1 fruit fly cellular context compared by ENCODE assay signal in the genomic region with DNA sequence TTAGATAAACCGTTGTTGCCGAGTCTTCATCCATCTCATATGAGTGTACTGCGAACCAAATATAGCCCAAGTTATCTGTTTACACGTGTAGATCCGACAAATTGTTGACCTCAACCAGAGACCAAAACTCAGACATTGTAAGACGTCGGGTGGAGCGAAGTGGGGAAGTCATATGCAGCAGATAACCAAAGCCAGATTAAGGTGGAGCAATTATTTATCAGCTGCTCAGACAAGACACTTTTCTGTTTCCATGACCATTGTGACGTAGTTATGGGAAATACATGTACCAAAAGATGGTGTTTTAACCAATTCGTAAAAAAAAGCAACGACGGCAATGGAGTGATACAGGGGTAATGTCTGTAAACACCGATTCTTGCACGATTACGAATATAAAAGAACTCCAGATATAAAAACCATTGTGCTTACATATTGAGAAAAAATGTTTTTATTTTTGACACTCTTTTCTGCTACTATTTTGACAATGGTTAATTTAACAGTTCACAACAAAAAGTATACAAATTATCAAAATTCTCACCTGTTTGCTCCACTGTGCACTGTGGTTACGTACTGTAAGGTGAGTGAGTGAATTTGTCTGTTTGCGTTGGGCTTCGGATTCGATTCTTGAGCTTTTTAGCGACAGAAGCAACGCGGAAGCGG.
TF ChIP-seq lines count a peak whose summit lies in the region.

No protein-coding gene starts in this region.

TF ChIP-seq in whole organism, embryonic, 481 proteins besides CTCF, POLR2A, EP300 and RAD21 (continued from another document and continues in another):
- no peak for TF ChIP-seq ato (GFP tag; IDR thresholded peaks at IDR 0.05; lab: Robert Waterston, UW; ENCODE audit: partially characterized antibody)
- TF ChIP-seq CG17361 (GFP tag; IDR thresholded peaks at IDR 0.05; lab: Robert Waterston, UW) = peak; percentile 39; the same call in 1 of the 3 replicates
- TF ChIP-seq CG14014 (GFP tag; IDR thresholded peaks at IDR 0.05; lab: Robert Waterston, UW) = peak; percentile 43; the same call in 1 of the 2 replicates
- TF ChIP-seq Dref (GFP tag; IDR thresholded peaks at IDR 0.05; lab: Robert Waterston, UW) = no peak
- no peak for TF ChIP-seq hth (optimal IDR thresholded peaks at IDR 0.05; lab: Kevin White, UChicago)
- no peak for TF ChIP-seq CG2875 (GFP tag; optimal IDR thresholded peaks at IDR 0.05; lab: Kevin White, UChicago)
- TF ChIP-seq CG7786 (GFP tag; optimal IDR thresholded peaks at IDR 0.05; lab: Kevin White, UChicago) = peak; percentile 54
- TF ChIP-seq chm (GFP tag; IDR thresholded peaks at IDR 0.05; lab: Robert Waterston, UW) = no peak
- peak; percentile 13; the same call in 1 of the 2 replicates for TF ChIP-seq MBD-R2 (GFP tag; IDR thresholded peaks at IDR 0.05; lab: Robert Waterston, UW)
- peak; percentile 49 for TF ChIP-seq fd96Cb (tag; optimal IDR thresholded peaks at IDR 0.05; lab: Kevin White, UChicago)
- no peak for TF ChIP-seq Tbp (GFP tag; optimal IDR thresholded peaks at IDR 0.05; lab: Kevin White, UChicago)
- TF ChIP-seq CG16863 (GFP tag; optimal IDR thresholded peaks at IDR 0.05; lab: Kevin White, UChicago) = peak; percentile 61
- TF ChIP-seq shn (GFP tag; optimal IDR thresholded peaks at IDR 0.05; lab: Kevin White, UChicago) = peak; percentile 73
- TF ChIP-seq eyg (GFP tag; optimal IDR thresholded peaks at IDR 0.05; lab: Kevin White, UChicago) = peak; percentile 19
- TF ChIP-seq Fer1 (GFP tag; optimal IDR thresholded peaks at IDR 0.05; lab: Kevin White, UChicago) = peak; percentile 43
- TF ChIP-seq CG13123 (GFP tag; optimal IDR thresholded peaks at IDR 0.05; lab: Kevin White, UChicago) = peak; percentile 1
- peak; percentile 8 for TF ChIP-seq CG2712 (tag; optimal IDR thresholded peaks at IDR 0.05; lab: Kevin White, UChicago)
- peak; percentile 61 for TF ChIP-seq Ada2b (GFP tag; IDR thresholded peaks at IDR 0.05; lab: Robert Waterston, UW)
- TF ChIP-seq CG3838 (GFP tag; optimal IDR thresholded peaks at IDR 0.05; lab: Kevin White, UChicago) = no peak
- peak; percentile 75 for TF ChIP-seq CG2120 (GFP tag; optimal IDR thresholded peaks at IDR 0.05; lab: Kevin White, UChicago)
- no peak for TF ChIP-seq bigmax (GFP tag; optimal IDR thresholded peaks at IDR 0.05; lab: Kevin White, UChicago)
- TF ChIP-seq CG8290 (GFP tag; optimal IDR thresholded peaks at IDR 0.05; lab: Kevin White, UChicago) = no peak
- peak in 1 of 2 experiments; percentile 40 for TF ChIP-seq CG8290 (tag; optimal IDR thresholded peaks at IDR 0.05; lab: Kevin White, UChicago)
- no peak for TF ChIP-seq CG6683 (GFP tag; optimal IDR thresholded peaks at IDR 0.05; lab: Kevin White, UChicago)
- no peak for TF ChIP-seq kay (GFP tag; optimal IDR thresholded peaks at IDR 0.05; lab: Kevin White, UChicago)
- TF ChIP-seq CG43689 (GFP tag; IDR thresholded peaks at IDR 0.05; lab: Robert Waterston, UW) = no peak
- TF ChIP-seq cwo (GFP tag; optimal IDR thresholded peaks at IDR 0.05; lab: Kevin White, UChicago) = peak; percentile 17
- peak; percentile 59 for TF ChIP-seq Hsf (GFP tag; optimal IDR thresholded peaks at IDR 0.05; lab: Kevin White, UChicago)
- TF ChIP-seq ttk (GFP tag; IDR thresholded peaks at IDR 0.05; lab: Robert Waterston, UW) = no peak
- peak; percentile 48 for TF ChIP-seq CG14441 (GFP tag; IDR thresholded peaks at IDR 0.05; lab: Robert Waterston, UW)
- no peak for TF ChIP-seq CG15479 (GFP tag; optimal IDR thresholded peaks at IDR 0.05; lab: Kevin White, UChicago)
- no peak for TF ChIP-seq rib (GFP tag; IDR thresholded peaks at IDR 0.05; lab: Robert Waterston, UW)
- TF ChIP-seq CG17328 (GFP tag; IDR thresholded peaks at IDR 0.05; lab: Robert Waterston, UW) = peak; percentile 53; the same call in 1 of the 2 replicates
- TF ChIP-seq Bgb (GFP tag; IDR thresholded peaks at IDR 0.05; lab: Robert Waterston, UW; ENCODE audit: partially characterized antibody) = no peak
- TF ChIP-seq gsb (GFP tag; IDR thresholded peaks at IDR 0.05; lab: Robert Waterston, UW) = no peak
- no peak for TF ChIP-seq CG4360 (GFP tag; IDR thresholded peaks at IDR 0.05; lab: Robert Waterston, UW)
- no peak for TF ChIP-seq sna (GFP tag; IDR thresholded peaks at IDR 0.05; lab: Robert Waterston, UW; ENCODE audit: partially characterized antibody)
- peak; percentile 11 for TF ChIP-seq disco-r (GFP tag; optimal IDR thresholded peaks at IDR 0.05; lab: Kevin White, UChicago)
- peak; percentile 58; the same call in 1 of the 2 replicates for TF ChIP-seq Atf6 (GFP tag; IDR thresholded peaks at IDR 0.05; lab: Robert Waterston, UW)
- TF ChIP-seq gcm (GFP tag; optimal IDR thresholded peaks at IDR 0.05; lab: Kevin White, UChicago) = no peak
- no peak for TF ChIP-seq Rx (GFP tag; IDR thresholded peaks at IDR 0.05; lab: Robert Waterston, UW)
- peak; percentile 24 for TF ChIP-seq CG1603 (tag; optimal IDR thresholded peaks at IDR 0.05; lab: Kevin White, UChicago)
- no peak for TF ChIP-seq Scr (GFP tag; IDR thresholded peaks at IDR 0.05; lab: Robert Waterston, UW; ENCODE audit: partially characterized antibody)
- no peak for TF ChIP-seq tna (GFP tag; IDR thresholded peaks at IDR 0.05; lab: Robert Waterston, UW; ENCODE audit: partially characterized antibody)
- no peak for TF ChIP-seq zen (tag; optimal IDR thresholded peaks at IDR 0.05; lab: Kevin White, UChicago)
- peak; percentile 16 for TF ChIP-seq CG2202 (tag; optimal IDR thresholded peaks at IDR 0.05; lab: Kevin White, UChicago)
- TF ChIP-seq Doc3 (GFP tag; IDR thresholded peaks at IDR 0.05; lab: Robert Waterston, UW; ENCODE audit: partially characterized antibody) = no peak
- TF ChIP-seq CG8765 (GFP tag; IDR thresholded peaks at IDR 0.05; lab: Robert Waterston, UW) = no peak
- peak; percentile 27 for TF ChIP-seq jumu (GFP tag; optimal IDR thresholded peaks at IDR 0.05; lab: Kevin White, UChicago)
- no peak for TF ChIP-seq B-H1 (GFP tag; IDR thresholded peaks at IDR 0.05; lab: Robert Waterston, UW)
- peak; percentile 25 for TF ChIP-seq CG10274 (GFP tag; optimal IDR thresholded peaks at IDR 0.05; lab: Kevin White, UChicago)
- no peak for TF ChIP-seq CG7963 (GFP tag; IDR thresholded peaks at IDR 0.05; lab: Robert Waterston, UW; ENCODE audit: partially characterized antibody)
- TF ChIP-seq CG2678 (tag; optimal IDR thresholded peaks at IDR 0.05; lab: Kevin White, UChicago) = peak; percentile 53
- TF ChIP-seq E2f2 (GFP tag; IDR thresholded peaks at IDR 0.05; lab: Robert Waterston, UW) = peak; percentile 24; the same call in 1 of the 2 replicates
- peak; percentile 56; the same call in 1 of the 2 replicates for TF ChIP-seq HLH3B (GFP tag; IDR thresholded peaks at IDR 0.05; lab: Robert Waterston, UW)
- TF ChIP-seq br (optimal IDR thresholded peaks at IDR 0.05; lab: Kevin White, UChicago) = no peak
- TF ChIP-seq Fer3 (tag; optimal IDR thresholded peaks at IDR 0.05; lab: Kevin White, UChicago) = peak; percentile 25
- peak; percentile 52 for TF ChIP-seq az2 (GFP tag; optimal IDR thresholded peaks at IDR 0.05; lab: Kevin White, UChicago)
- TF ChIP-seq CG7556 (GFP tag; optimal IDR thresholded peaks at IDR 0.05; lab: Kevin White, UChicago) = peak; percentile 34
- no peak for TF ChIP-seq Spps (tag; optimal IDR thresholded peaks at IDR 0.05; lab: Kevin White, UChicago)
- TF ChIP-seq gem (tag; optimal IDR thresholded peaks at IDR 0.05; lab: Kevin White, UChicago) = peak; percentile 74
- no peak for TF ChIP-seq ATbp (GFP tag; optimal IDR thresholded peaks at IDR 0.05; lab: Kevin White, UChicago)
- TF ChIP-seq Med (GFP tag; lab: Kevin White, UChicago) = peak; percentile 93
- peak; percentile 6 for TF ChIP-seq pros (GFP tag; optimal IDR thresholded peaks at IDR 0.05; lab: Kevin White, UChicago)
- peak; percentile 55 for TF ChIP-seq lmd (GFP tag; IDR thresholded peaks at IDR 0.05; lab: Robert Waterston, UW)
- peak; percentile 5 for TF ChIP-seq CG10979 (tag; optimal IDR thresholded peaks at IDR 0.05; lab: Kevin White, UChicago)
- no peak for TF ChIP-seq CG11085 (GFP tag; IDR thresholded peaks at IDR 0.05; lab: Robert Waterston, UW)
- TF ChIP-seq ftz-f1 (GFP tag; optimal IDR thresholded peaks at IDR 0.05; lab: Kevin White, UChicago) = no peak
- TF ChIP-seq CrebB (tag; optimal IDR thresholded peaks at IDR 0.05; lab: Kevin White, UChicago) = no peak
- TF ChIP-seq vvl (GFP tag; IDR thresholded peaks at IDR 0.05; lab: Robert Waterston, UW) = peak; percentile 66
- no peak for TF ChIP-seq Trl (optimal IDR thresholded peaks at IDR 0.05; lab: Kevin White, UChicago)
- peak; percentile 41 for TF ChIP-seq Trl (GFP tag; optimal IDR thresholded peaks at IDR 0.05; lab: Kevin White, UChicago)
- no peak for TF ChIP-seq danr (GFP tag; IDR thresholded peaks at IDR 0.05; lab: Robert Waterston, UW)
- TF ChIP-seq CG11247 (GFP tag; IDR thresholded peaks at IDR 0.05; lab: Robert Waterston, UW) = peak; percentile 56
- no peak for TF ChIP-seq CG34224 (GFP tag; IDR thresholded peaks at IDR 0.05; lab: Robert Waterston, UW; ENCODE audit: partially characterized antibody)
- TF ChIP-seq CG12219 (GFP tag; optimal IDR thresholded peaks at IDR 0.05; lab: Kevin White, UChicago) = no peak
- peak; percentile 11 to 73 for TF ChIP-seq chif (GFP tag; optimal IDR thresholded peaks at IDR 0.05; lab: Kevin White, UChicago)
- TF ChIP-seq CG30020 (tag; optimal IDR thresholded peaks at IDR 0.05; lab: Kevin White, UChicago) = no peak
- TF ChIP-seq Sox100B (GFP tag; optimal IDR thresholded peaks at IDR 0.05; lab: Kevin White, UChicago) = peak; percentile 40
- no peak for TF ChIP-seq gt (GFP tag; IDR thresholded peaks at IDR 0.05; lab: Robert Waterston, UW)
- TF ChIP-seq H2.0 (GFP tag; IDR thresholded peaks at IDR 0.05; lab: Robert Waterston, UW) = 0 out of 2 replicates have a peak, but pooled peaks have one; percentile 17
- TF ChIP-seq cas (GFP tag; IDR thresholded peaks at IDR 0.05; lab: Robert Waterston, UW) = no peak
- TF ChIP-seq CG4854 (GFP tag; optimal IDR thresholded peaks at IDR 0.05; lab: Kevin White, UChicago) = peak; percentile 13
- no peak for TF ChIP-seq CG16815 (GFP tag; optimal IDR thresholded peaks at IDR 0.05; lab: Kevin White, UChicago)
- TF ChIP-seq cg (GFP tag; optimal IDR thresholded peaks at IDR 0.05; lab: Kevin White, UChicago) = no peak
- peak; percentile 30 to 42 for TF ChIP-seq dpn (GFP tag; optimal IDR thresholded peaks at IDR 0.05; lab: Kevin White, UChicago)
- no peak for TF ChIP-seq CG14710 (tag; optimal IDR thresholded peaks at IDR 0.05; lab: Kevin White, UChicago)
- TF ChIP-seq Aef1 (GFP tag; IDR thresholded peaks at IDR 0.05; lab: Robert Waterston, UW) = 0 out of 3 replicates have a peak, but pooled peaks have one; percentile 15
- no peak for TF ChIP-seq CG5953 (GFP tag; IDR thresholded peaks at IDR 0.05; lab: Robert Waterston, UW)
- TF ChIP-seq grau (tag; optimal IDR thresholded peaks at IDR 0.05; lab: Kevin White, UChicago) = peak; percentile 61
- peak; percentile 28 for TF ChIP-seq CG9609 (GFP tag; optimal IDR thresholded peaks at IDR 0.05; lab: Kevin White, UChicago)
- peak; percentile 63 for TF ChIP-seq Oli (tag; optimal IDR thresholded peaks at IDR 0.05; lab: Kevin White, UChicago)
- no peak for TF ChIP-seq pum (GFP tag; optimal IDR thresholded peaks at IDR 0.05; lab: Kevin White, UChicago)
- peak; percentile 2 for TF ChIP-seq tap (tag; optimal IDR thresholded peaks at IDR 0.05; lab: Kevin White, UChicago)
- peak; percentile 56 for TF ChIP-seq HLH54F (GFP tag; optimal IDR thresholded peaks at IDR 0.05; lab: Kevin White, UChicago)
- peak; percentile 26 for TF ChIP-seq CG12391 (tag; optimal IDR thresholded peaks at IDR 0.05; lab: Kevin White, UChicago)
- TF ChIP-seq CG9932 (GFP tag; IDR thresholded peaks at IDR 0.05; lab: Robert Waterston, UW) = peak; percentile 70
- no peak for TF ChIP-seq MTF-1 (GFP tag; optimal IDR thresholded peaks at IDR 0.05; lab: Kevin White, UChicago; ENCODE audit: borderline replicate concordance)
- no peak for TF ChIP-seq org-1 (GFP tag; optimal IDR thresholded peaks at IDR 0.05; lab: Kevin White, UChicago)
- TF ChIP-seq CG11560 (tag; IDR thresholded peaks at IDR 0.05; lab: Robert Waterston, UW) = no peak
- TF ChIP-seq Max (GFP tag; optimal IDR thresholded peaks at IDR 0.05; lab: Kevin White, UChicago) = peak; percentile 48
- TF ChIP-seq Six4 (GFP tag; optimal IDR thresholded peaks at IDR 0.05; lab: Kevin White, UChicago) = peak; percentile 14
- TF ChIP-seq CG9215 (GFP tag; IDR thresholded peaks at IDR 0.05; lab: Robert Waterston, UW) = 0 out of 2 replicates have a peak, but pooled peaks have one; percentile 31
- no peak for TF ChIP-seq Deaf1 (tag; optimal IDR thresholded peaks at IDR 0.05; lab: Kevin White, UChicago)
- no peak for TF ChIP-seq D (optimal IDR thresholded peaks at IDR 0.05; lab: Kevin White, UChicago)
- peak; percentile 42 for TF ChIP-seq D (GFP tag; optimal IDR thresholded peaks at IDR 0.05; lab: Kevin White, UChicago)
- no peak for TF ChIP-seq BEAF-32 (GFP tag; optimal IDR thresholded peaks at IDR 0.05; lab: Kevin White, UChicago)
- peak; percentile 41 for TF ChIP-seq Blimp-1 (GFP tag; optimal IDR thresholded peaks at IDR 0.05; lab: Kevin White, UChicago)
- 0 out of 2 replicates have a peak, but pooled peaks have one; percentile 33 for TF ChIP-seq CG31441 (GFP tag; IDR thresholded peaks at IDR 0.05; lab: Robert Waterston, UW)
- peak; percentile 46; the same call in 1 of the 2 replicates for TF ChIP-seq CG11696 (GFP tag; IDR thresholded peaks at IDR 0.05; lab: Robert Waterston, UW)
- no peak for TF ChIP-seq ash1 (GFP tag; optimal IDR thresholded peaks at IDR 0.05; lab: Kevin White, UChicago)
- peak; percentile 1 for TF ChIP-seq CG12236 (GFP tag; optimal IDR thresholded peaks at IDR 0.05; lab: Kevin White, UChicago)
- peak; percentile 23 for TF ChIP-seq lab (GFP tag; optimal IDR thresholded peaks at IDR 0.05; lab: Kevin White, UChicago)
- no peak for TF ChIP-seq CG12769 (tag; optimal IDR thresholded peaks at IDR 0.05; lab: Kevin White, UChicago)
- TF ChIP-seq CG8281 (tag; optimal IDR thresholded peaks at IDR 0.05; lab: Kevin White, UChicago) = no peak
- TF ChIP-seq NfI (GFP tag; optimal IDR thresholded peaks at IDR 0.05; lab: Kevin White, UChicago) = peak; percentile 37
- no peak for TF ChIP-seq chinmo (GFP tag; IDR thresholded peaks at IDR 0.05; lab: Robert Waterston, UW; ENCODE audit: partially characterized antibody)
- peak; percentile 38 for TF ChIP-seq nau (GFP tag; optimal IDR thresholded peaks at IDR 0.05; lab: Kevin White, UChicago)
- TF ChIP-seq Ptx1 (GFP tag; IDR thresholded peaks at IDR 0.05; lab: Robert Waterston, UW) = peak; percentile 32; the same call in 1 of the 2 replicates
- TF ChIP-seq sd (tag; optimal IDR thresholded peaks at IDR 0.05; lab: Kevin White, UChicago) = no peak
- TF ChIP-seq CG9727 (GFP tag; optimal IDR thresholded peaks at IDR 0.05; lab: Kevin White, UChicago) = peak; percentile 42
- peak; percentile 72 for TF ChIP-seq slbo (GFP tag; IDR thresholded peaks at IDR 0.05; lab: Robert Waterston, UW)
- peak; percentile 66 for TF ChIP-seq dysf (GFP tag; IDR thresholded peaks at IDR 0.05; lab: Robert Waterston, UW)
- TF ChIP-seq CG6175 (GFP tag; IDR thresholded peaks at IDR 0.05; lab: Robert Waterston, UW) = no peak
